Worm (Caenorhabditis elegans) whole organism, L4 larva: ENCODE data around the gene rpb-11.

Experiments used
- D1046.2 ChIP-seq: fragments of 200-800 bp; sonication (Bioruptor generic); IDR thresholded peaks from 2 replicates; pipeline ENCODE4 v1.3.6; 2022; ENCODE audit warnings: missing genetic modification characterization, missing compliant biosample characterization
- F10B5.3 ChIP-seq: sonication (generic microtip); optimal IDR thresholded peaks from 2 replicates; lab custom pipeline; 2016; ENCODE audit warnings: mild to moderate bottlenecking, missing genetic modification characterization, missing compliant biosample characterization
- F26F4.8 ChIP-seq: fragments of 200-800 bp; sonication (Bioruptor generic); conservative IDR thresholded peaks from 2 replicates; pipeline ENCODE4 v1.3.6; 2022; ENCODE audit warnings: missing genetic modification characterization, missing compliant biosample characterization
- F44E2.7 ChIP-seq: fragments of 200-800 bp; sonication (Bioruptor generic); IDR thresholded peaks from 2 replicates; pipeline ENCODE4 v2.1.2; 2022; ENCODE audit warnings: missing genetic modification characterization, missing compliant biosample characterization
- F49E8.2 ChIP-seq: sonication (generic microtip); optimal IDR thresholded peaks from 2 replicates; lab custom pipeline; 2016; ENCODE audit warnings: missing compliant biosample characterization, mild to moderate bottlenecking, missing genetic modification characterization, borderline replicate concordance
- R02D3.7 ChIP-seq: fragments of 150-350 bp; sonication (generic microtip); optimal IDR thresholded peaks from 3 replicates; lab custom pipeline; 2014; ENCODE audit warnings: missing biosample characterization, missing genetic modification characterization
- Y5F2A.4 ChIP-seq: fragments of 200-800 bp; sonication (Bioruptor generic); optimal IDR thresholded peaks from 2 replicates; lab custom pipeline; 2018; ENCODE audit warnings: mild to moderate bottlenecking, missing genetic modification characterization, missing compliant biosample characterization
- ZK337.2 ChIP-seq: fragments of 200-800 bp; sonication (Bioruptor generic); IDR thresholded peaks from 2 replicates; pipeline ENCODE4 v1.3.6; 2022; ENCODE audit warnings: missing genetic modification reagents, missing genetic modification characterization, missing compliant biosample characterization
- ZK546.5 ChIP-seq, 2 experiments: sonication (generic microtip); optimal IDR thresholded peaks; 2 replicates each; lab custom pipeline; 2017; ENCODE audit warnings: missing biosample characterization in 2 of 2, missing genetic modification characterization in 2 of 2
- aha-1 ChIP-seq: fragments of 150-350 bp; peaks from one replicate; lab custom pipeline; 2014; ENCODE audit warnings: missing biosample characterization, missing genetic modification characterization
- aly-2 ChIP-seq: sonication (generic microtip); optimal IDR thresholded peaks from 2 replicates; lab custom pipeline; 2018; ENCODE audit warnings: missing biosample characterization, missing genetic modification characterization
- ama-1 ChIP-seq: fragments of 150-350 bp; optimal IDR thresholded peaks from 2 replicates; lab custom pipeline; 2014; ENCODE audit warnings: inconsistent platforms, mixed read lengths
- arid-1 ChIP-seq: fragments of 200-800 bp; sonication (Bioruptor generic); conservative IDR thresholded peaks from 2 replicates; pipeline ENCODE4 v1.3.6; 2022; ENCODE audit warnings: missing genetic modification reagents, missing genetic modification characterization, missing compliant biosample characterization
- ceh-28 ChIP-seq: fragments of 150-350 bp; optimal IDR thresholded peaks from 2 replicates; lab custom pipeline; 2014; ENCODE audit warnings: missing biosample characterization, missing genetic modification reagents, missing genetic modification characterization
- cey-2 ChIP-seq: sonication (generic microtip); optimal IDR thresholded peaks from 3 replicates; lab custom pipeline; 2017; ENCODE audit warnings: missing genetic modification characterization, mild to moderate bottlenecking, missing compliant biosample characterization, antibody characterized with exemption, borderline replicate concordance; ENCODE audit not compliant: insufficient read depth
- daf-8 ChIP-seq: fragments of 200-800 bp; sonication (Bioruptor generic); IDR thresholded peaks from 2 replicates; pipeline ENCODE4 v1.3.6; 2022; ENCODE audit warnings: missing genetic modification characterization, missing compliant biosample characterization
- dmd-6 ChIP-seq: fragments of 200-800 bp; sonication (Bioruptor generic); IDR thresholded peaks from 2 replicates; pipeline ENCODE4 v1.3.6; 2022; ENCODE audit warnings: missing genetic modification reagents, missing genetic modification characterization, missing compliant biosample characterization
- dmd-8 ChIP-seq: fragments of 200-800 bp; sonication (Bioruptor generic); IDR thresholded peaks from 2 replicates; pipeline ENCODE4 v1.3.6; 2022; ENCODE audit warnings: missing genetic modification characterization, missing compliant biosample characterization
- duxl-1 ChIP-seq: sonication (generic microtip); optimal IDR thresholded peaks from 2 replicates; lab custom pipeline; 2016; ENCODE audit warnings: mild to moderate bottlenecking, missing genetic modification characterization, moderate library complexity, missing compliant biosample characterization; ENCODE audit not compliant: poor library complexity
- egl-27 ChIP-seq: sonication (generic microtip); optimal IDR thresholded peaks from 3 replicates; lab custom pipeline; 2017; ENCODE audit warnings: missing biosample characterization, missing genetic modification reagents, missing genetic modification characterization
- fkh-10 ChIP-seq: fragments of 150-350 bp; optimal IDR thresholded peaks from 2 replicates; lab custom pipeline; 2014; ENCODE audit warnings: missing biosample characterization, missing genetic modification reagents, missing genetic modification characterization
- hif-1 ChIP-seq, 2 experiments: sonication (generic microtip); optimal IDR thresholded peaks; 2 replicates each; lab custom pipeline; 2016 to 2017; ENCODE audit warnings: missing compliant biosample characterization in 2 of 2, missing genetic modification characterization in 2 of 2, missing genetic modification reagents in 2 of 2, missing genotype in 2 of 2, mild to moderate bottlenecking in 1 of 2
- hlh-11 ChIP-seq: fragments of 200-800 bp; sonication (Bioruptor generic); optimal IDR thresholded peaks from 2 replicates; lab custom pipeline; 2018; ENCODE audit warnings: mild to moderate bottlenecking, missing genetic modification characterization, missing compliant biosample characterization
- hlh-30 ChIP-seq: sonication (generic microtip); optimal IDR thresholded peaks from 2 replicates; lab custom pipeline; 2017; ENCODE audit warnings: antibody characterized with exemption, mild to moderate bottlenecking, missing genetic modification characterization, missing compliant biosample characterization; ENCODE audit not compliant: insufficient read depth
- jun-1 ChIP-seq: fragments of 150-350 bp; optimal IDR thresholded peaks from 2 replicates; lab custom pipeline; 2014; ENCODE audit warnings: missing biosample characterization, missing genetic modification reagents, missing genetic modification characterization
- lin-1 ChIP-seq: fragments of 200-800 bp; sonication (Bioruptor generic); IDR thresholded peaks from 2 replicates; pipeline ENCODE4 v1.3.6; 2022; ENCODE audit warnings: missing genetic modification reagents, missing genetic modification characterization, missing compliant biosample characterization
- lin-13 ChIP-seq: fragments of 150-350 bp; optimal IDR thresholded peaks from 2 replicates; lab custom pipeline; 2014; ENCODE audit warnings: missing biosample characterization, missing genetic modification reagents, missing genetic modification characterization
- lin-15B ChIP-seq: fragments of 150-350 bp; sonication (generic microtip); optimal IDR thresholded peaks from 3 replicates; lab custom pipeline; 2014; ENCODE audit warnings: missing biosample characterization, missing genetic modification characterization
- madf-9 ChIP-seq: fragments of 200-800 bp; sonication (Bioruptor generic); conservative IDR thresholded peaks from 2 replicates; pipeline ENCODE4 v1.3.6; 2022; ENCODE audit warnings: missing genetic modification reagents, missing genetic modification characterization, missing compliant biosample characterization
- mdl-1 ChIP-seq, 2 experiments: fragments of 150-350 bp in 1 of 2; sonication (generic microtip) in 1 of 2; optimal IDR thresholded peaks; 2 replicates each; lab custom pipeline; 2014 to 2017; ENCODE audit warnings: missing biosample characterization in 2 of 2, missing genetic modification characterization in 2 of 2
- mes-2 ChIP-seq: sonication (generic microtip); optimal IDR thresholded peaks from 2 replicates; lab custom pipeline; 2016; ENCODE audit warnings: missing genotype, mild to moderate bottlenecking, missing genetic modification characterization, missing compliant biosample characterization; ENCODE audit not compliant: poor library complexity, severe bottlenecking
- mxl-3 ChIP-seq: fragments of 200-800 bp; sonication (Bioruptor generic); optimal IDR thresholded peaks from 2 replicates; lab custom pipeline; 2018; ENCODE audit warnings: mild to moderate bottlenecking, missing genetic modification characterization, missing compliant biosample characterization
- nhr-11 ChIP-seq: fragments of 150-350 bp; optimal IDR thresholded peaks from 2 replicates; lab custom pipeline; 2014; ENCODE audit warnings: missing biosample characterization, missing genetic modification characterization
- nhr-28 ChIP-seq: fragments of 150-350 bp; optimal IDR thresholded peaks from 2 replicates; lab custom pipeline; 2014; ENCODE audit warnings: missing biosample characterization, missing genetic modification characterization
- nhr-42 ChIP-seq: fragments of 200-800 bp; sonication (Bioruptor generic); IDR thresholded peaks from 2 replicates; pipeline ENCODE4 v1.3.6; 2022; ENCODE audit warnings: missing genetic modification characterization, missing compliant biosample characterization
- nhr-48 ChIP-seq: sonication (generic microtip); optimal IDR thresholded peaks from 2 replicates; lab custom pipeline; 2016; ENCODE audit warnings: mild to moderate bottlenecking, missing genetic modification characterization, missing compliant biosample characterization
- nhr-77 ChIP-seq: fragments of 150-350 bp; optimal IDR thresholded peaks from 2 replicates; lab custom pipeline; 2014; ENCODE audit warnings: missing biosample characterization, missing genetic modification characterization
- pha-4 ChIP-seq, 2 experiments: fragments of 150-350 bp in 1 of 2; fragments of 200-800 bp in 1 of 2; sonication (Bioruptor generic) in 1 of 2; IDR thresholded peaks in 1 of 2; optimal IDR thresholded peaks in 1 of 2; 2 replicates each; pipeline versions ENCODE4 v1.3.6 to Lab custom; 2014 to 2022; ENCODE audit warnings: missing genetic modification characterization in 2 of 2, missing genetic modification reagents in 2 of 2, missing biosample characterization in 1 of 2, missing compliant biosample characterization in 1 of 2
- pqm-1 ChIP-seq: sonication (generic microtip); optimal IDR thresholded peaks from 2 replicates; lab custom pipeline; 2017; ENCODE audit warnings: missing biosample characterization, missing genetic modification characterization
- rbr-2 ChIP-seq: sonication (generic microtip); optimal IDR thresholded peaks from 2 replicates; lab custom pipeline; 2016; ENCODE audit warnings: missing genotype, missing genetic modification characterization, missing compliant biosample characterization
- snpc-4 ChIP-seq: fragments of 150-350 bp; optimal IDR thresholded peaks from 2 replicates; lab custom pipeline; 2014; ENCODE audit warnings: missing biosample characterization, missing genetic modification characterization
- spr-1 ChIP-seq: sonication (generic microtip); optimal IDR thresholded peaks from 2 replicates; lab custom pipeline; 2016; ENCODE audit warnings: mild to moderate bottlenecking, missing genetic modification characterization, missing compliant biosample characterization
- tag-97 ChIP-seq: fragments of 200-800 bp; sonication (Bioruptor generic); IDR thresholded peaks from 2 replicates; pipeline ENCODE4 v1.3.6; 2022; ENCODE audit warnings: missing genetic modification characterization, missing compliant biosample characterization
- tra-1 ChIP-seq: fragments of 200-800 bp; sonication (Bioruptor generic); IDR thresholded peaks from 2 replicates; pipeline ENCODE4 v1.3.6; 2022; ENCODE audit warnings: missing genetic modification reagents, missing genetic modification characterization, missing compliant biosample characterization
- unc-130 ChIP-seq: sonication (generic microtip); optimal IDR thresholded peaks from 2 replicates; lab custom pipeline; 2016; ENCODE audit warnings: missing genetic modification reagents, missing genetic modification characterization, missing compliant biosample characterization
- unc-62 ChIP-seq, 3 experiments: fragments of 150-350 bp in 1 of 3; sonication (generic microtip); optimal IDR thresholded peaks in 2 of 3; peaks in 1 of 3; 1 replicate in 1 of 3; 2 replicates in 2 of 3; lab custom pipeline; 2014 to 2017; ENCODE audit warnings: missing biosample characterization in 3 of 3, missing genetic modification characterization in 3 of 3, missing genetic modification reagents in 3 of 3, missing genotype in 1 of 3
- vab-7 ChIP-seq: fragments of 200-800 bp; sonication (Bioruptor generic); IDR thresholded peaks from 2 replicates; pipeline ENCODE4 v1.3.6; 2022; ENCODE audit warnings: missing genetic modification reagents, missing genetic modification characterization, missing compliant biosample characterization
- zag-1 ChIP-seq: fragments of 150-350 bp; optimal IDR thresholded peaks from 2 replicates; lab custom pipeline; 2014; ENCODE audit warnings: missing biosample characterization, missing genetic modification characterization
- zfp-3 ChIP-seq: fragments of 200-800 bp; sonication (Bioruptor generic); conservative IDR thresholded peaks from 2 replicates; pipeline ENCODE4 v1.3.6; 2022; ENCODE audit warnings: missing genetic modification reagents, missing genetic modification characterization, missing compliant biosample characterization
- ztf-7 ChIP-seq: fragments of 150-350 bp; optimal IDR thresholded peaks from 2 replicates; lab custom pipeline; 2014; ENCODE audit warnings: missing biosample characterization, missing genetic modification characterization

rpb-11 gene

ce11 chrII:14050506-14050905 lies 9.4 kb upstream of the rpb-11 start (continued):
- TF ChIP-seq nhr-42 (GFP tag; lab: Robert Waterston, UW) (peak; percentile 59; the same call in 1 of the 2 replicates), ztf-7 (tag; lab: Kevin White, UChicago) (no peak), unc-130 (GFP tag; lab: Kevin White, UChicago) (no peak), F44E2.7 (GFP tag; lab: Robert Waterston, UW) (no peak), dmd-6 (peak; percentile 91), F49E8.2 (tag; lab: Kevin White, UChicago) (no peak), madf-9 (GFP tag; lab: Robert Waterston, UW) (no peak), unc-62 (GFP tag; optimal IDR thresholded peaks at IDR 0.05 in 1 of 2; lab: Kevin White, UChicago) (peak in 1 of 2 experiments; percentile 44), unc-62 (tag; optimal IDR thresholded peaks at IDR 0.05; lab: Kevin White, UChicago) (no peak), ceh-28 (tag; lab: Kevin White, UChicago) (no peak), arid-1 (GFP tag; lab: Robert Waterston, UW) (no peak), aly-2 (tag; lab: Kevin White, UChicago) (no peak), D1046.2 (GFP tag; lab: Robert Waterston, UW) (no peak), duxl-1 (tag; lab: Kevin White, UChicago) (no peak), pqm-1 (peak; percentile 21), spr-1 (no peak), tra-1 (peak; percentile 74), pha-4 (GFP tag; IDR thresholded peaks at IDR 0.05; lab: Robert Waterston, UW) (peak; percentile 44; the same call in 1 of the 2 replicates), pha-4 (tag; optimal IDR thresholded peaks at IDR 0.05; lab: Kevin White, UChicago) (peak; percentile 75), lin-1 (GFP tag; lab: Robert Waterston, UW) (0 out of 2 replicates have a peak, but pooled peaks have one; percentile 48), mxl-3 (GFP tag; lab: Kevin White, UChicago) (peak; percentile 83), lin-13 (peak; percentile 13), hlh-30 (tag; lab: Kevin White, UChicago) (peak; percentile 86), tag-97 (GFP tag; lab: Robert Waterston, UW) (no peak), zag-1 (tag; lab: Kevin White, UChicago) (no peak), daf-8 (GFP tag; lab: Robert Waterston, UW) (no peak), nhr-77 (tag; lab: Kevin White, UChicago) (peak; percentile 85), jun-1 (tag; lab: Kevin White, UChicago) (no peak), nhr-11 (peak; percentile 51), vab-7 (GFP tag; lab: Robert Waterston, UW) (no peak), rbr-2 (tag; lab: Kevin White, UChicago) (peak; percentile 22), fkh-10 (GFP tag; lab: Kevin White, UChicago) (no peak), egl-27 (tag; lab: Kevin White, UChicago) (no peak), cey-2 (tag; lab: Kevin White, UChicago) (no peak), hlh-11 (tag; lab: Kevin White, UChicago) (peak; percentile 96), F10B5.3 (tag; lab: Kevin White, UChicago) (no peak), R02D3.7 (no peak), mes-2 (tag; lab: Kevin White, UChicago) (peak; percentile 55), ZK337.2 (GFP tag; lab: Robert Waterston, UW) (no peak), ZK546.5 (tag; optimal IDR thresholded peaks at IDR 0.05; lab: Kevin White, UChicago) (no peak), snpc-4 (tag; lab: Kevin White, UChicago) (no peak), dmd-8 (GFP tag; lab: Robert Waterston, UW) (no peak), nhr-28 (peak; percentile 89), F26F4.8 (GFP tag; lab: Robert Waterston, UW) (no peak), Y5F2A.4 (no peak), nhr-48 (tag; lab: Kevin White, UChicago) (peak; percentile 71), lin-15B (tag; lab: Kevin White, UChicago) (no peak), aha-1 (tag; lab: Kevin White, UChicago) (no peak), ama-1 (lab: Kevin White, UChicago) (no peak), hif-1 (tag; optimal IDR thresholded peaks at IDR 0.05; lab: Kevin White, UChicago) (peak in 1 of 2 experiments; percentile 78), mdl-1 (tag; optimal IDR thresholded peaks at IDR 0.05; lab: Kevin White, UChicago) (peak; percentile 44 to 80), zfp-3 (GFP tag; lab: Robert Waterston, UW) (no peak)
